Fruit fly (Drosophila melanogaster): ENCODE results near the gene Eogt.

Gene Eogt

DNA sequence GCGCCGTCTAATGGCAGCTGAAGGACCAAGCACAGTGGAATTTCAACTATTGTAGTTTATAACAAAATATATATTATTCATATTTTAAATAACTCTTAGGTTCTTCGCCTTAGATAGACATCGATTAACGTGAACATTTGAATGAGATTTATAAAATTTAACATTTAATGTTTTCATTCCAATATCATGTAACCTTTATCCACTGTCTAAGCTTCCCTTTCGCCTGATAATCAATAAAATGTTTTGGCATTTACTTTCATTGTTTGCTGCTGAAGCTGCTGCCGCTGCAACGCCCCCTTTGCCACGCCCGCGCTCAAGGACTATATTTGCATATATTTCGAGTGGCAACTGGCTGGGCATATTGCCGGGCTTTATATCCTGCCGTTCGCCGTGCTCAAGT, 14.0 kb downstream of the Eogt start (continued):
- TF ChIP-seq lmd (GFP tag; IDR thresholded peaks at IDR 0.05) = no peak
- no peak for TF ChIP-seq MESR4 (GFP tag; optimal IDR thresholded peaks at IDR 0.05)
- no peak for TF ChIP-seq gt (GFP tag; IDR thresholded peaks at IDR 0.05)
- TF ChIP-seq exex (tag; optimal IDR thresholded peaks at IDR 0.05) = no peak
- TF ChIP-seq Pdp1 (GFP tag; optimal IDR thresholded peaks at IDR 0.05) = no peak
- TF ChIP-seq CG31224 (GFP tag; IDR thresholded peaks at IDR 0.05) = no peak
- no peak for TF ChIP-seq slbo (GFP tag; IDR thresholded peaks at IDR 0.05)
- no peak for TF ChIP-seq kni (GFP tag; optimal IDR thresholded peaks at IDR 0.05)
- TF ChIP-seq CG2889 (GFP tag; IDR thresholded peaks at IDR 0.05) = no peak
- TF ChIP-seq CG32767 (GFP tag; IDR thresholded peaks at IDR 0.05) = no peak
- no peak for TF ChIP-seq CG30403 (GFP tag; optimal IDR thresholded peaks at IDR 0.05)
- no peak for TF ChIP-seq B-H2 (GFP tag; optimal IDR thresholded peaks at IDR 0.05)
- no peak for TF ChIP-seq Nf-YC (tag; optimal IDR thresholded peaks at IDR 0.05)
- TF ChIP-seq CG10274 (GFP tag; optimal IDR thresholded peaks at IDR 0.05) = no peak
- TF ChIP-seq CG9215 (GFP tag; IDR thresholded peaks at IDR 0.05) = no peak
- no peak for TF ChIP-seq CG12744 (GFP tag; optimal IDR thresholded peaks at IDR 0.05)
- TF ChIP-seq CG7839 (tag; optimal IDR thresholded peaks at IDR 0.05) = peak; percentile 8
- no peak for TF ChIP-seq Vsx1 (GFP tag; optimal IDR thresholded peaks at IDR 0.05)
- no peak for TF ChIP-seq phol (tag; optimal IDR thresholded peaks at IDR 0.05)
- TF ChIP-seq CG6854 (GFP tag; optimal IDR thresholded peaks at IDR 0.05) = no peak
- TF ChIP-seq CG6689 (GFP tag; IDR thresholded peaks at IDR 0.05) = 0 out of 2 replicates have a peak, but pooled peaks have one; percentile 14
- no peak for TF ChIP-seq CG10543 (GFP tag; optimal IDR thresholded peaks at IDR 0.05)
- TF ChIP-seq E2f2 (GFP tag; IDR thresholded peaks at IDR 0.05) = no peak
- TF ChIP-seq onecut (GFP tag; IDR thresholded peaks at IDR 0.05) = peak; percentile 54
- TF ChIP-seq YL-1 (GFP tag; optimal IDR thresholded peaks at IDR 0.05) = no peak
- TF ChIP-seq rib (GFP tag; IDR thresholded peaks at IDR 0.05) = no peak
- no peak for TF ChIP-seq so (GFP tag; IDR thresholded peaks at IDR 0.05)
- TF ChIP-seq CG4730 (GFP tag; IDR thresholded peaks at IDR 0.05) = no peak
- no peak for TF ChIP-seq bowl (GFP tag; IDR thresholded peaks at IDR 0.05)
- TF ChIP-seq Dp (GFP tag; optimal IDR thresholded peaks at IDR 0.05) = no peak
- TF ChIP-seq dmrt11E (tag; optimal IDR thresholded peaks at IDR 0.05) = no peak
- TF ChIP-seq Bdp1 (GFP tag; optimal IDR thresholded peaks at IDR 0.05) = no peak
- TF ChIP-seq otp (GFP tag; IDR thresholded peaks at IDR 0.05) = no peak
- no peak for TF ChIP-seq CG6654 (GFP tag; optimal IDR thresholded peaks at IDR 0.05)
- TF ChIP-seq trem (tag; optimal IDR thresholded peaks at IDR 0.05) = no peak
- no peak for TF ChIP-seq sna (GFP tag; IDR thresholded peaks at IDR 0.05; ENCODE audit: partially characterized antibody)
- no peak for TF ChIP-seq pfk (GFP tag; optimal IDR thresholded peaks at IDR 0.05)
- TF ChIP-seq jigr1 (GFP tag; IDR thresholded peaks at IDR 0.05) = no peak
- no peak for TF ChIP-seq twi (tag; optimal IDR thresholded peaks at IDR 0.05)
- TF ChIP-seq Bgb (GFP tag; IDR thresholded peaks at IDR 0.05; ENCODE audit: partially characterized antibody) = no peak
- TF ChIP-seq CG17328 (GFP tag; IDR thresholded peaks at IDR 0.05) = peak; percentile 45; the same call in 1 of the 2 replicates
- no peak for TF ChIP-seq danr (GFP tag; IDR thresholded peaks at IDR 0.05)
- TF ChIP-seq Fer1 (GFP tag; optimal IDR thresholded peaks at IDR 0.05) = peak; percentile 18
- no peak for TF ChIP-seq CG7745 (tag; optimal IDR thresholded peaks at IDR 0.05)
- TF ChIP-seq ERR (GFP tag; optimal IDR thresholded peaks at IDR 0.05) = no peak
- no peak for TF ChIP-seq HLH3B (GFP tag; IDR thresholded peaks at IDR 0.05)
- no peak for TF ChIP-seq ssp (GFP tag; IDR thresholded peaks at IDR 0.05)
- peak; percentile 38 for TF ChIP-seq dmrt99B (tag; optimal IDR thresholded peaks at IDR 0.05)
- TF ChIP-seq Meics (GFP tag; optimal IDR thresholded peaks at IDR 0.05) = no peak
- no peak for TF ChIP-seq NC2β (GFP tag; optimal IDR thresholded peaks at IDR 0.05)
- TF ChIP-seq CG17359 (tag; optimal IDR thresholded peaks at IDR 0.05) = peak; percentile 7
- TF ChIP-seq CG30431 (GFP tag; optimal IDR thresholded peaks at IDR 0.05) = no peak

All from whole organism, embryonic.